Worm (Caenorhabditis elegans): ENCODE results near the gene C34E10.10.

- TF ChIP-seq blmp-1 (tag; optimal IDR thresholded peaks at IDR 0.05) (no peak), unc-39 (tag; optimal IDR thresholded peaks at IDR 0.05) (no peak), nhr-237 (tag; optimal IDR thresholded peaks at IDR 0.05) (no peak), nhr-28 (tag; optimal IDR thresholded peaks at IDR 0.05) (no peak), unc-120 (tag; optimal IDR thresholded peaks at IDR 0.05; ENCODE audit: poor library complexity, severe bottlenecking) (no peak), elt-1 (tag; optimal IDR thresholded peaks at IDR 0.05; ENCODE audit: borderline replicate concordance, insufficient read depth) (no peak), unc-62 (GFP tag; optimal IDR thresholded peaks at IDR 0.05) (no peak), nhr-76 (tag; optimal IDR thresholded peaks at IDR 0.05) (no peak), drap-1 (GFP tag; optimal IDR thresholded peaks at IDR 0.05) (no peak)
Measured at ce11 chrIII:5254108-5254507, 26.4 kb upstream of the C34E10.10 start, which contains the start of the genes sumv-1 and gop-1.

Measured in whole organism, mixed stage, embryonic.